Worm (Caenorhabditis elegans): ENCODE results near the gene fbxb-24.

- no peak for TF ChIP-seq tbx-2 (tag; optimal IDR thresholded peaks at IDR 0.05)
- no peak for TF ChIP-seq T23F11.4 (GFP tag; optimal IDR thresholded peaks at IDR 0.05)
- TF ChIP-seq unc-55 (GFP tag; optimal IDR thresholded peaks at IDR 0.05) = no peak
- no peak for TF ChIP-seq hlh-30 (tag; optimal IDR thresholded peaks at IDR 0.05; ENCODE audit: insufficient read depth)
- TF ChIP-seq unc-86 (tag; optimal IDR thresholded peaks at IDR 0.05) = no peak
- TF ChIP-seq hlh-8 (tag; optimal IDR thresholded peaks at IDR 0.05) = no peak
- TF ChIP-seq ama-1 (optimal IDR thresholded peaks at IDR 0.05) = no peak
- TF ChIP-seq ttx-3 (tag; optimal IDR thresholded peaks at IDR 0.05) = no peak
- TF ChIP-seq sox-2 (GFP tag; IDR thresholded peaks at IDR 0.05) = no peak
- TF ChIP-seq ceh-30 (tag; optimal IDR thresholded peaks at IDR 0.05) = no peak
- TF ChIP-seq sox-4 (tag; optimal IDR thresholded peaks at IDR 0.05) = no peak
- no peak for TF ChIP-seq pat-9 (tag; optimal IDR thresholded peaks at IDR 0.05)
- TF ChIP-seq elt-2 (tag; optimal IDR thresholded peaks at IDR 0.05) = no peak
These were observed 39.7 kb downstream of the fbxb-24 start for ce11 chrIII:11948437-11948836.

Data from whole organism, late embryonic.